Fruit fly (Drosophila melanogaster): Measurements from ENCODE around the gene comm2.

comm2 gene

DNA sequence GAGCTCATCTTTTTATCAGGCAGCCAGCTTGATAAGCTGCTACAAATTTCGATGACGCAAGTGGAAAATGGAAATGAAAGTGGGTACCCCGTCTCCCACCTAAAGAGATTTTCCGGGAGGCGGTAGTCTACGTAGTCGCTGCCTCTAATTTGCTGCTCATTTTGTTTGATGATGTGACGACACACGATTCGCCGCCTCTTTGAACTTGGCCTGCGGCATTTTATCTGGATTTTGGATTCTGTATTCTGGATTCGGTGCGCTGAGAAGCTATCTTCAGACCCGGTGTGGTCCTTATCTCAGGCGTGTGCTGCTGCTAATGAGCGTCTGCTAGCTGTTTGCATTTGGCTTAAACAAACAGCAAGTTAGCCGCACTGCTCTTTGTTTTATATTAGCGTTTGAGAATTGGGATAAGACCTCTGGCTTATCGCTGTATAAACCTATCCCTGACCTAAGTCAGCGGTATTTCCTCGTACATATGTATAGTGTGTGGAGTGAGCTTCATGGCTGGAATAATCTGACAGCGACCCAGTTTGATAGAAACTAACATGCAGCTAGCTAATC, 14.4 kb upstream of the comm2 start (continued):
- TF ChIP-seq CG17186 (GFP tag; optimal IDR thresholded peaks at IDR 0.05): peak; percentile 0
- no peak for TF ChIP-seq Six4 (GFP tag; optimal IDR thresholded peaks at IDR 0.05)
- TF ChIP-seq CG11723 (GFP tag; optimal IDR thresholded peaks at IDR 0.05): peak; percentile 29
- TF ChIP-seq emc (GFP tag; optimal IDR thresholded peaks at IDR 0.05): no peak
- TF ChIP-seq CG6791 (GFP tag; IDR thresholded peaks at IDR 0.05; ENCODE audit: partially characterized antibody): no peak
- TF ChIP-seq NfI (GFP tag; optimal IDR thresholded peaks at IDR 0.05): peak; percentile 23
- TF ChIP-seq Myb (GFP tag; optimal IDR thresholded peaks at IDR 0.05): peak; percentile 21
- TF ChIP-seq pho (GFP tag; optimal IDR thresholded peaks at IDR 0.05): peak; percentile 53
- TF ChIP-seq Fer1 (GFP tag; optimal IDR thresholded peaks at IDR 0.05): peak; percentile 69
- no peak for TF ChIP-seq Eip74EF (GFP tag; optimal IDR thresholded peaks at IDR 0.05)
- peak; percentile 76 for TF ChIP-seq chm (GFP tag; IDR thresholded peaks at IDR 0.05)
- TF ChIP-seq lilli (GFP tag; optimal IDR thresholded peaks at IDR 0.05): peak; percentile 22
- TF ChIP-seq Pdp1 (GFP tag; optimal IDR thresholded peaks at IDR 0.05): peak; percentile 15 to 51
- peak; percentile 38 for TF ChIP-seq Jarid2 (GFP tag; optimal IDR thresholded peaks at IDR 0.05)
- no peak for TF ChIP-seq dysf (GFP tag; IDR thresholded peaks at IDR 0.05)
- peak in 1 of 2 experiments; percentile 57 for TF ChIP-seq Hr78 (GFP tag; optimal IDR thresholded peaks at IDR 0.05)
- TF ChIP-seq Trl (optimal IDR thresholded peaks at IDR 0.05): no peak
- TF ChIP-seq Trl (GFP tag; optimal IDR thresholded peaks at IDR 0.05): peak; percentile 73
- TF ChIP-seq CG10366 (GFP tag; IDR thresholded peaks at IDR 0.05): no peak
- no peak for TF ChIP-seq Tbp (GFP tag; optimal IDR thresholded peaks at IDR 0.05)
- peak; percentile 39 for TF ChIP-seq chn (GFP tag; optimal IDR thresholded peaks at IDR 0.05)
- no peak for TF ChIP-seq Adf1 (GFP tag; IDR thresholded peaks at IDR 0.05)
- TF ChIP-seq sens-2 (GFP tag; IDR thresholded peaks at IDR 0.05): no peak
- peak in 1 of 2 experiments; percentile 64 for TF ChIP-seq tll (GFP tag; optimal IDR thresholded peaks at IDR 0.05)
- no peak for TF ChIP-seq Aef1 (GFP tag; IDR thresholded peaks at IDR 0.05)
- TF ChIP-seq CG4820 (GFP tag; optimal IDR thresholded peaks at IDR 0.05): peak; percentile 35
- peak; percentile 70 for TF ChIP-seq Asciz (GFP tag; optimal IDR thresholded peaks at IDR 0.05)
- TF ChIP-seq CG3065 (GFP tag; optimal IDR thresholded peaks at IDR 0.05): peak; percentile 32
- peak; percentile 20 for TF ChIP-seq CG15269 (tag; optimal IDR thresholded peaks at IDR 0.05)
- TF ChIP-seq CG7357 (GFP tag; IDR thresholded peaks at IDR 0.05): no peak
- TF ChIP-seq Hr51 (GFP tag; optimal IDR thresholded peaks at IDR 0.05): peak in 1 of 2 experiments; percentile 39
- peak; percentile 51 for TF ChIP-seq CG4707 (GFP tag; optimal IDR thresholded peaks at IDR 0.05)
- TF ChIP-seq CG8281 (tag; optimal IDR thresholded peaks at IDR 0.05): peak; percentile 29
- TF ChIP-seq CG31224 (GFP tag; IDR thresholded peaks at IDR 0.05): no peak
- TF ChIP-seq Deaf1 (tag; optimal IDR thresholded peaks at IDR 0.05): no peak
- no peak for TF ChIP-seq CG34224 (GFP tag; IDR thresholded peaks at IDR 0.05; ENCODE audit: partially characterized antibody)
- no peak for TF ChIP-seq CG12299 (tag; optimal IDR thresholded peaks at IDR 0.05)
- peak; percentile 46 for TF ChIP-seq caup (GFP tag; optimal IDR thresholded peaks at IDR 0.05; ENCODE audit: severe bottlenecking)
- TF ChIP-seq Antp (GFP tag; optimal IDR thresholded peaks at IDR 0.05): no peak
- peak; percentile 12 for TF ChIP-seq Oli (tag; optimal IDR thresholded peaks at IDR 0.05)
- TF ChIP-seq sim (GFP tag; IDR thresholded peaks at IDR 0.05): no peak
- peak; percentile 66; the same call in 1 of the 2 replicates for TF ChIP-seq sob (GFP tag; IDR thresholded peaks at IDR 0.05)
- TF ChIP-seq fu2 (GFP tag; optimal IDR thresholded peaks at IDR 0.05): no peak
- TF ChIP-seq gcm (GFP tag; optimal IDR thresholded peaks at IDR 0.05): peak; percentile 11
- TF ChIP-seq B-H1 (GFP tag; IDR thresholded peaks at IDR 0.05): no peak; the same call in 2 of the 3 replicates
- peak; percentile 65 for TF ChIP-seq CG16863 (GFP tag; optimal IDR thresholded peaks at IDR 0.05)
- no peak for TF ChIP-seq sna (GFP tag; IDR thresholded peaks at IDR 0.05; ENCODE audit: partially characterized antibody)
- no peak for TF ChIP-seq Drgx (GFP tag; IDR thresholded peaks at IDR 0.05)
- TF ChIP-seq danr (GFP tag; IDR thresholded peaks at IDR 0.05): 0 out of 2 replicates have a peak, but pooled peaks have one; percentile 55
- no peak for TF ChIP-seq CG11560 (tag; IDR thresholded peaks at IDR 0.05)
